Fruit fly (Drosophila melanogaster): Measurements from ENCODE around the gene mtd.

mtd gene

dm6 chr3R:5286918-5287636, 63.2 kb downstream of the mtd start (continued):
- TF ChIP-seq slbo (GFP tag; IDR thresholded peaks at IDR 0.05) (peak; percentile 6; the same call in 1 of the 2 replicates), Rfx (GFP tag; IDR thresholded peaks at IDR 0.05) (no peak), chm (GFP tag; IDR thresholded peaks at IDR 0.05) (0 out of 2 replicates have a peak, but pooled peaks have one; percentile 8), lilli (GFP tag; optimal IDR thresholded peaks at IDR 0.05) (no peak), hb (GFP tag; IDR thresholded peaks at IDR 0.05; ENCODE audit: partially characterized antibody) (0 out of 3 replicates have a peak, but pooled peaks have one; percentile 10), slou (GFP tag; optimal IDR thresholded peaks at IDR 0.05) (no peak), Med (GFP tag) (peak; percentile 78), disco-r (GFP tag; optimal IDR thresholded peaks at IDR 0.05) (no peak), CoRest (tag; optimal IDR thresholded peaks at IDR 0.05) (no peak), zen (tag; optimal IDR thresholded peaks at IDR 0.05) (no peak), Dad (GFP tag; optimal IDR thresholded peaks at IDR 0.05) (peak; percentile 14), Ptx1 (GFP tag; IDR thresholded peaks at IDR 0.05) (no peak), HLH4C (GFP tag; IDR thresholded peaks at IDR 0.05; ENCODE audit: partially characterized antibody) (no peak), CG17568 (GFP tag; optimal IDR thresholded peaks at IDR 0.05) (peak; percentile 26), NFAT (GFP tag; IDR thresholded peaks at IDR 0.05) (peak; percentile 58; the same call in 1 of the 2 replicates), CG30403 (GFP tag; optimal IDR thresholded peaks at IDR 0.05) (no peak), CG11560 (tag; IDR thresholded peaks at IDR 0.05) (no peak), CG12219 (GFP tag; optimal IDR thresholded peaks at IDR 0.05) (no peak), dmrt11E (tag; optimal IDR thresholded peaks at IDR 0.05) (no peak), tx (GFP tag; optimal IDR thresholded peaks at IDR 0.05) (no peak), bcd (GFP tag; optimal IDR thresholded peaks at IDR 0.05) (no peak), CG34422 (GFP tag; IDR thresholded peaks at IDR 0.05) (0 out of 3 replicates have a peak, but pooled peaks have one; percentile 25), Gug (GFP tag; IDR thresholded peaks at IDR 0.05) (no peak), cwo (GFP tag; optimal IDR thresholded peaks at IDR 0.05) (peak; percentile 41), CG6175 (GFP tag; IDR thresholded peaks at IDR 0.05) (peak; percentile 77; the same call in 2 of the 3 replicates), CG7987 (GFP tag; optimal IDR thresholded peaks at IDR 0.05) (no peak), trem (tag; optimal IDR thresholded peaks at IDR 0.05) (no peak), CG3995 (GFP tag; optimal IDR thresholded peaks at IDR 0.05) (peak; percentile 93), klu (GFP tag; IDR thresholded peaks at IDR 0.05) (no peak), CG7786 (GFP tag; optimal IDR thresholded peaks at IDR 0.05) (no peak), so (GFP tag; IDR thresholded peaks at IDR 0.05) (0 out of 3 replicates have a peak, but pooled peaks have one; percentile 32), CG31388 (GFP tag; optimal IDR thresholded peaks at IDR 0.05) (no peak), dan (GFP tag; IDR thresholded peaks at IDR 0.05) (no peak)

- TF ChIP-seq vvl (GFP tag; IDR thresholded peaks at IDR 0.05): peak; percentile 53; the same call in 1 of the 2 replicates
- no peak for TF ChIP-seq CG2712 (tag; optimal IDR thresholded peaks at IDR 0.05)
- TF ChIP-seq hth (optimal IDR thresholded peaks at IDR 0.05): no peak
- no peak for TF ChIP-seq D (optimal IDR thresholded peaks at IDR 0.05)
- TF ChIP-seq D (GFP tag; optimal IDR thresholded peaks at IDR 0.05): no peak
- TF ChIP-seq HLH4C (GFP tag; IDR thresholded peaks at IDR 0.05; ENCODE audit: partially characterized antibody): no peak
- TF ChIP-seq H2.0 (GFP tag; IDR thresholded peaks at IDR 0.05): no peak
- TF ChIP-seq crol (GFP tag; IDR thresholded peaks at IDR 0.05): peak; percentile 76
- no peak for TF ChIP-seq Atf3 (GFP tag; optimal IDR thresholded peaks at IDR 0.05)
- no peak for TF ChIP-seq CG1647 (GFP tag; optimal IDR thresholded peaks at IDR 0.05)
- no peak for TF ChIP-seq sd (tag; optimal IDR thresholded peaks at IDR 0.05)
- no peak for TF ChIP-seq dmrt99B (tag; optimal IDR thresholded peaks at IDR 0.05)
- no peak for TF ChIP-seq Hr3 (GFP tag; optimal IDR thresholded peaks at IDR 0.05)
These were observed 64.3 kb downstream of the mtd start for dm6 chr3R:5285937-5286336.

Data from whole organism, embryonic.